Worm (Caenorhabditis elegans): ENCODE measurements around the gene E04D5.4.

DNA sequence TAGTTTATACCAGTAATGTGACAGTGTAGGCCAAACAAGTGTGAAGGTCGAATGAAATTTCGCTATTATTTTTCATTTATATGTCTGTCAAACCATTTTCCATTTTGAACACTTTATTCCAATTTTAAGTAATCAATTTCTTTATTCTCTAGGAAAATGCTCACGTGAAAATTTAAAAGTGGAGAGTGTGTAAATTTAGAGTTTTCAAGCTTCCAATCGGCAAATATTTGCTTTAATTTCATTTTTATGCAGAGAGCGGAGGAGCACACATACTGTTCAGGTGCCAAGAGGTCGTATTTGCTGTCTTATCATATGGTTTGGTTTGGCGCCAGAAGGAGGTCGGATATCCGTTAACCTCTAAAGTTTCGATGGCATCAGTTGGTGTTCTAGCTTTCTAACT, 6.7 kb downstream of the E04D5.4 start:
- TF ChIP-seq nhr-67 (tag; optimal IDR thresholded peaks at IDR 0.05) (no peak), elt-3 (tag; optimal IDR thresholded peaks at IDR 0.05) (no peak), ztf-4 (tag; optimal IDR thresholded peaks at IDR 0.05) (no peak), skn-1 (tag; optimal IDR thresholded peaks at IDR 0.05) (no peak), nhr-76 (tag; optimal IDR thresholded peaks at IDR 0.05) (no peak), unc-62 (GFP tag; optimal IDR thresholded peaks at IDR 0.05) (no peak), egl-27 (tag; optimal IDR thresholded peaks at IDR 0.05) (no peak), snpc-4 (tag; optimal IDR thresholded peaks at IDR 0.05) (no peak)
